Worm (Caenorhabditis elegans): Measurements from ENCODE around the gene Y57G11B.3.

Gene Y57G11B.3

ce11 chrIV:14612547-14613329, 38.6 kb upstream of the Y57G11B.3 start (continued):
- no peak for TF ChIP-seq ceh-16 (tag; optimal IDR thresholded peaks at IDR 0.05)
- no peak for TF ChIP-seq alr-1 (tag; optimal IDR thresholded peaks at IDR 0.05)
- peak; percentile 70 for TF ChIP-seq crh-2 (tag; optimal IDR thresholded peaks at IDR 0.05)
- TF ChIP-seq aly-2 (tag; optimal IDR thresholded peaks at IDR 0.05): no peak
- TF ChIP-seq ZK546.5 (tag; optimal IDR thresholded peaks at IDR 0.05): no peak
- no peak for TF ChIP-seq nhr-10 (tag; optimal IDR thresholded peaks at IDR 0.05)
- TF ChIP-seq fos-1 (tag; optimal IDR thresholded peaks at IDR 0.05): peak; percentile 58
- TF ChIP-seq nhr-11 (tag; optimal IDR thresholded peaks at IDR 0.05): no peak
- no peak for TF ChIP-seq unc-39 (tag; optimal IDR thresholded peaks at IDR 0.05)
- TF ChIP-seq lsy-2 (tag; optimal IDR thresholded peaks at IDR 0.05): peak in 1 of 2 experiments; percentile 68
- peak; percentile 40 for TF ChIP-seq mab-5 (tag; optimal IDR thresholded peaks at IDR 0.05)
- no peak for TF ChIP-seq snpc-4 (tag; optimal IDR thresholded peaks at IDR 0.05)
- TF ChIP-seq lin-13 (GFP tag; optimal IDR thresholded peaks at IDR 0.05): no peak
- TF ChIP-seq ztf-1 (GFP tag; conservative IDR thresholded peaks at IDR 0.05): no peak
- TF ChIP-seq nhr-25 (tag; optimal IDR thresholded peaks at IDR 0.05): peak; percentile 88

- TF ChIP-seq ztf-11 (tag; optimal IDR thresholded peaks at IDR 0.05) (no peak), R02D3.7 (tag; optimal IDR thresholded peaks at IDR 0.05) (no peak), nhr-129 (tag; optimal IDR thresholded peaks at IDR 0.05) (peak; percentile 82), blmp-1 (tag; optimal IDR thresholded peaks at IDR 0.05; ENCODE audit: insufficient read depth) (peak; percentile 11), nhr-23 (tag; optimal IDR thresholded peaks at IDR 0.05) (no peak), ztf-4 (tag; optimal IDR thresholded peaks at IDR 0.05) (no peak), ama-1 (optimal IDR thresholded peaks at IDR 0.05) (no peak), snpc-4 (tag; optimal IDR thresholded peaks at IDR 0.05) (peak; percentile 94), crh-2 (tag; optimal IDR thresholded peaks at IDR 0.05) (no peak), nhr-11 (tag; optimal IDR thresholded peaks at IDR 0.05) (no peak), unc-55 (GFP tag; optimal IDR thresholded peaks at IDR 0.05) (no peak), C34F6.9 (tag; optimal IDR thresholded peaks at IDR 0.05) (no peak), mbf-1 (tag; optimal IDR thresholded peaks at IDR 0.05) (no peak), zag-1 (tag; optimal IDR thresholded peaks at IDR 0.05) (no peak), sma-9 (GFP tag; optimal IDR thresholded peaks at IDR 0.05) (peak; percentile 71), sma-9 (tag; optimal IDR thresholded peaks at IDR 0.05) (no peak), nhr-237 (tag; optimal IDR thresholded peaks at IDR 0.05) (no peak), lin-11 (tag; optimal IDR thresholded peaks at IDR 0.05) (no peak), peb-1 (tag; optimal IDR thresholded peaks at IDR 0.05) (no peak), ZK546.5 (tag; optimal IDR thresholded peaks at IDR 0.05) (no peak), ceh-16 (tag; optimal IDR thresholded peaks at IDR 0.05) (peak; percentile 35), alr-1 (tag; optimal IDR thresholded peaks at IDR 0.05) (no peak), nhr-21 (tag; optimal IDR thresholded peaks at IDR 0.05) (no peak), mdl-1 (tag; optimal IDR thresholded peaks at IDR 0.05) (no peak), nhr-6 (tag; optimal IDR thresholded peaks at IDR 0.05) (no peak), egl-27 (tag; optimal IDR thresholded peaks at IDR 0.05) (no peak), fos-1 (tag; optimal IDR thresholded peaks at IDR 0.05) (no peak), lsy-2 (tag; optimal IDR thresholded peaks at IDR 0.05) (no peak), unc-62 (GFP tag; optimal IDR thresholded peaks at IDR 0.05) (no peak), dmd-4 (tag; optimal IDR thresholded peaks at IDR 0.05) (no peak), skn-1 (tag; optimal IDR thresholded peaks at IDR 0.05) (no peak), Y55F3AM.14 (GFP tag; optimal IDR thresholded peaks at IDR 0.05) (no peak), gmeb-1 (tag; optimal IDR thresholded peaks at IDR 0.05) (peak; percentile 21), nhr-25 (tag; optimal IDR thresholded peaks at IDR 0.05) (peak; percentile 61)
Observed at ce11 chrIV:14611892-14612497, 37.8 kb upstream of the Y57G11B.3 start.
